Fruit fly (Drosophila melanogaster): ENCODE measurements around the gene Grl65a.

The Grl65a gene

DNA sequence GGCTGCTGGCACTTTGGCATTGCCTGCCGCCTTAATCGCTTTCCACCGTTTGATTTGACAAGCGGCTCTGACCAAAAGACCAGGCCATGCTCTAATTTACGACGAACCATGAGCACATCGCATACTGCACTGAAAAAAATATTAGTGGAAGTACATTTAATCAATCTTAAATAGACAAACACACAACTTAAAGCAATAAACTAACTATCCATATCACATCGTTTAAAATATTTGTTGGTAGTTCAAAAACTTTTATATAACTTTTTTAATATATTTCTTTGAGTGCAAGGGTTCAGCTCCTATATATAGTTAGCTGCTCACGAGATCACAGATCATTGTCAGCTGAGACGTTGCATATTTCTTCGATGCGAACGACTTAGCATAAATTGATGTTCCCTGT, 38.2 kb upstream of the Grl65a start (continued):
- TF ChIP-seq NfI (GFP tag; optimal IDR thresholded peaks at IDR 0.05) (peak; percentile 54), BtbVII (GFP tag; optimal IDR thresholded peaks at IDR 0.05) (peak; percentile 52), CG8359 (GFP tag; optimal IDR thresholded peaks at IDR 0.05; ENCODE audit: borderline replicate concordance) (no peak), CG17829 (tag; optimal IDR thresholded peaks at IDR 0.05) (peak; percentile 61), CG17612 (GFP tag; IDR thresholded peaks at IDR 0.05) (no peak), CG6791 (GFP tag; IDR thresholded peaks at IDR 0.05; ENCODE audit: partially characterized antibody) (no peak), Ets97D (GFP tag; optimal IDR thresholded peaks at IDR 0.05) (peak; percentile 1), z (GFP tag; IDR thresholded peaks at IDR 0.05) (no peak), Meics (GFP tag; optimal IDR thresholded peaks at IDR 0.05) (peak; percentile 52), Rfx (GFP tag; IDR thresholded peaks at IDR 0.05) (peak; percentile 67), NFAT (GFP tag; IDR thresholded peaks at IDR 0.05) (peak; percentile 32; the same call in 1 of the 2 replicates), CrebB (tag; optimal IDR thresholded peaks at IDR 0.05) (no peak), CG16813 (GFP tag; IDR thresholded peaks at IDR 0.05; ENCODE audit: partially characterized antibody) (no peak), mld (GFP tag; IDR thresholded peaks at IDR 0.05; ENCODE audit: partially characterized antibody) (no peak), Lim3 (GFP tag; IDR thresholded peaks at IDR 0.05) (no peak), HHEX (GFP tag; optimal IDR thresholded peaks at IDR 0.05) (peak; percentile 65), shn (GFP tag; optimal IDR thresholded peaks at IDR 0.05) (no peak), schlank (tag; optimal IDR thresholded peaks at IDR 0.05) (no peak), Opbp (GFP tag; IDR thresholded peaks at IDR 0.05; ENCODE audit: partially characterized antibody) (no peak), Trl (optimal IDR thresholded peaks at IDR 0.05) (no peak), Trl (GFP tag; optimal IDR thresholded peaks at IDR 0.05) (peak; percentile 14), ab (GFP tag; optimal IDR thresholded peaks at IDR 0.05) (no peak), CG8388 (GFP tag; optimal IDR thresholded peaks at IDR 0.05) (peak; percentile 65), E2f1 (GFP tag; IDR thresholded peaks at IDR 0.05) (no peak), Pdp1 (GFP tag; optimal IDR thresholded peaks at IDR 0.05) (peak; percentile 27 to 48), Nf-YC (tag; optimal IDR thresholded peaks at IDR 0.05) (peak; percentile 63), ash1 (GFP tag; optimal IDR thresholded peaks at IDR 0.05) (no peak), Antp (GFP tag; optimal IDR thresholded peaks at IDR 0.05) (peak; percentile 44), CHES-1-like (GFP tag; optimal IDR thresholded peaks at IDR 0.05) (no peak), Gug (GFP tag; IDR thresholded peaks at IDR 0.05) (no peak), grau (tag; optimal IDR thresholded peaks at IDR 0.05) (peak; percentile 74), CG9932 (GFP tag; IDR thresholded peaks at IDR 0.05) (no peak), CG33557 (GFP tag; optimal IDR thresholded peaks at IDR 0.05) (no peak), ac (GFP tag; optimal IDR thresholded peaks at IDR 0.05) (no peak), CG8944 (GFP tag; optimal IDR thresholded peaks at IDR 0.05) (peak; percentile 25), CG2889 (GFP tag; IDR thresholded peaks at IDR 0.05) (0 out of 3 replicates have a peak, but pooled peaks have one; percentile 30), mam (GFP tag; optimal IDR thresholded peaks at IDR 0.05) (no peak), danr (GFP tag; IDR thresholded peaks at IDR 0.05) (peak; percentile 42; the same call in 1 of the 2 replicates), CG1602 (GFP tag; optimal IDR thresholded peaks at IDR 0.05) (peak; percentile 28), CG6654 (GFP tag; optimal IDR thresholded peaks at IDR 0.05) (no peak), Camta (GFP tag; optimal IDR thresholded peaks at IDR 0.05) (peak; percentile 21), CG2678 (tag; optimal IDR thresholded peaks at IDR 0.05) (peak; percentile 81), CG15514 (GFP tag; optimal IDR thresholded peaks at IDR 0.05) (peak; percentile 20), CG7745 (tag; optimal IDR thresholded peaks at IDR 0.05) (no peak), Fer3 (tag; optimal IDR thresholded peaks at IDR 0.05) (peak; percentile 60), Hr51 (GFP tag; optimal IDR thresholded peaks at IDR 0.05) (peak in 1 of 2 experiments; percentile 86), CG4424 (GFP tag; optimal IDR thresholded peaks at IDR 0.05) (peak; percentile 62), CG16863 (GFP tag; optimal IDR thresholded peaks at IDR 0.05) (peak; percentile 29), Six4 (GFP tag; optimal IDR thresholded peaks at IDR 0.05) (peak; percentile 30), CG10274 (GFP tag; optimal IDR thresholded peaks at IDR 0.05) (no peak), CG18619 (GFP tag; optimal IDR thresholded peaks at IDR 0.05) (peak; percentile 37)
